Fruit fly (Drosophila melanogaster) Kc167 (cell line): Measurements from ENCODE around the gene CG14712.

Experiments
- Myc ChIP-seq: fragments of >200 bp; optimal IDR thresholded peaks from 2 replicates; lab custom pipeline; 2017; ENCODE audit warnings: missing external identifiers
- Sin3A ChIP-seq: fragments of >200 bp; optimal IDR thresholded peaks from 2 replicates; lab custom pipeline; 2018; ENCODE audit warnings: missing external identifiers

- TF ChIP-seq Sin3A (no peak), Myc (lab: Kevin White, UChicago) (no peak)
Measured at dm6 chr3R:11619709-11620409, 8.7 kb upstream of the CG14712 start, which contains the start of the genes Jupiter and CG14710.
